Worm (Caenorhabditis elegans): ENCODE measurements around the gene F19B10.13.

The F19B10.13 gene

DNA sequence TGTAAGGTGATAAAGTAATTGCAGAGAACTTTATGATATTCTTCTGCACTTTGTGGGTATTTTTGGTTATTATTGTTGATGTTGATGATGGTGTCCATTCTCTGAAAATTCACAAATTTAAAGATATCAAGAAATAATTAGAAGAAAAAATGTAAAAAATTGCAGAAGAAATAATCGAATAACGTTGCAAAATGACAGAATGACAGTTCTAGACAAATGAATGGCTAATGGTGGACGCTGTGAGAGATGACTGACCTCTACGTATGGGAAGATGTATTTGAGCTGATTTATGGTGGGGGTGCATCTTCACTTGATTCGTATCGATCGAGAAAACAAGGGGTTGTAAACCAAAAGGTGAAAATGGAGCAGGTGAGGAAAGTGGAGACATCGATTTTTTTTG lies 11.4 kb downstream of the F19B10.13 start, which contains the start of gene sea-1:
sea-1 (minus strand) TSS at position 101 of the 400 bp plus-strand sequence.
- TF ChIP-seq hpl-2 (GFP tag; optimal IDR thresholded peaks at IDR 0.05), result no peak

DNA sequence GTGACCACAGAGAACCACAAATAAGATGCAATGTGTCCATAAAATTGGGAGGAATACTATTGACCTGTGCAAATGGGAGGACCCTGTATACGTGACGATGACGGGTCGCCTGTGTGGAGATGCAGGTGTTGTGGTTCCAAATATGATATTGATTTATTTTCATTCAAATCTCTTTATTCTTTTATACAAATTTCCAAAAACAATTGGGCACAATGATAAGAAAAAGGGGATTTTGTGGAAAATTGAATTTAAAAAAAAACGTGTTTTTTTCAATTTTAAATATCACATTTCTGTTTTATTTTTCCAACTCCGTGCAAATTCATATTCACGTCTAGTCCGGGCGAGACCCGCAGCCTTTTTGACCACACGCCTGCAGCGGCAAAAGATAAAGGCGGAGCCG lies 13.1 kb downstream of the F19B10.13 start, which contains the start of gene F19B10.2:
F19B10.2 (plus strand) TSS at position 301 of the 400 bp plus-strand sequence.
- no peak for TF ChIP-seq nhr-84 (tag; optimal IDR thresholded peaks at IDR 0.05)
- TF ChIP-seq ceh-63 (GFP tag; optimal IDR thresholded peaks at IDR 0.05), result no peak
- no peak for TF ChIP-seq rnt-1 (tag; optimal IDR thresholded peaks at IDR 0.05)
- TF ChIP-seq unc-62 (GFP tag; optimal IDR thresholded peaks at IDR 0.05), result no peak
- no peak for TF ChIP-seq zag-1 (tag; optimal IDR thresholded peaks at IDR 0.05)
- no peak for TF ChIP-seq pax-3 (tag; optimal IDR thresholded peaks at IDR 0.05)
- no peak for TF ChIP-seq pqm-1 (tag; optimal IDR thresholded peaks at IDR 0.05)
- no peak for TF ChIP-seq fkh-8 (tag; optimal IDR thresholded peaks at IDR 0.05)
- TF ChIP-seq zip-4 (GFP tag; optimal IDR thresholded peaks at IDR 0.05), result no peak
- no peak for TF ChIP-seq nhr-28 (tag; optimal IDR thresholded peaks at IDR 0.05)
- TF ChIP-seq lin-35 (GFP tag; optimal IDR thresholded peaks at IDR 0.05), result no peak
- no peak for TF ChIP-seq sptf-1 (tag; optimal IDR thresholded peaks at IDR 0.05)
- TF ChIP-seq fos-1 (tag; optimal IDR thresholded peaks at IDR 0.05), result no peak
- TF ChIP-seq mep-1 (tag; optimal IDR thresholded peaks at IDR 0.05), result no peak
- no peak for TF ChIP-seq hpl-2 (GFP tag; optimal IDR thresholded peaks at IDR 0.05)
- no peak for TF ChIP-seq tbx-2 (tag; optimal IDR thresholded peaks at IDR 0.05)
- TF ChIP-seq nhr-12 (tag; optimal IDR thresholded peaks at IDR 0.05), result no peak
- no peak for TF ChIP-seq lin-39 (tag; optimal IDR thresholded peaks at IDR 0.05)
- TF ChIP-seq nhr-71 (tag; optimal IDR thresholded peaks at IDR 0.05), result no peak

DNA sequence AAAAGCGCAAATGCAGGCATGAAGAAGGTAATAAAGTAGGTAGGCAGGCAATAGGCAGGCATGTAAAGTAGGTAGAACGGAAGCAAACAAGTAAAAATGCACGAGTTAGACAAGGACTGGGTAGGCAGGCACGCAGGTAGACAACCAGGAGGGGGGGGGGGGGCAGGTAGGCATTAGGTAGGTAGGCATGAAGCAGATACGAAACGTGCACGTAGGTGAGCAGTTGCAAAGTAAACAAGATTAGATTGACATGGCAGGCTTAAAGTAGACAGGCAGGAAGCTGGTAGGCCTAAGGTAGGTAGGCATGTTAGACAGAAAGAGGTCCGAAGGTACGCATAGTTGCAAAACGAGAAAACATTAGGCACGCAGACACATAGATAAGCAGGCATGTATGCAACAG lies 16.9 kb downstream of the F19B10.13 start:
- TF ChIP-seq nhr-47 (tag; optimal IDR thresholded peaks at IDR 0.05), result no peak
- TF ChIP-seq isw-1 (GFP tag; IDR thresholded peaks at IDR 0.05), result no peak
- TF ChIP-seq mef-2 (tag; optimal IDR thresholded peaks at IDR 0.05), result no peak
- TF ChIP-seq elt-3 (tag; optimal IDR thresholded peaks at IDR 0.05), result no peak
- no peak for TF ChIP-seq snpc-4 (tag; optimal IDR thresholded peaks at IDR 0.05)
- TF ChIP-seq pag-3 (tag; optimal IDR thresholded peaks at IDR 0.05; ENCODE audit: borderline replicate concordance, insufficient read depth), result no peak
- no peak for TF ChIP-seq pax-3 (tag; optimal IDR thresholded peaks at IDR 0.05)
- no peak for TF ChIP-seq egl-27 (tag; optimal IDR thresholded peaks at IDR 0.05)

DNA sequence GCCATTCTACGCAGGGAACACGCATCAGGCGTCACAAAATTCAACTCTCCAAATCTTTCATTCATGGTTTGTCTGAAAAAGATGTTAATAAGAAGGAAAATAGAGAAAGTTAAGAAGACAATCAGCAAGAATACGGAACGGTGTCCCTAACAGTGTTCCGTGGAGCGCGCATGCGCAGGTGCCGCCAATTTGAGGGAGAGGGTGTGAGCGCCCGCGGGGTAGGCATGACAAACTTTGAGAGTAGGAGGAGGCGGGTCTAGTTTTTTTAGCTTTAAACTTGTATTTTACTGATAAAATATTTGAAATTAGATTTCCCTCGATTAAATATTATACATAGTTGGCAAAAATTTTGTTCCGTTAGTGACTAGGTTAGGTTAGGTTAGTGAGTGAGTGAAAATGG lies 18.3 kb downstream of the F19B10.13 start:
- no peak for TF ChIP-seq tbx-2 (tag; optimal IDR thresholded peaks at IDR 0.05)
- no peak for TF ChIP-seq nhr-84 (tag; optimal IDR thresholded peaks at IDR 0.05)
- no peak for TF ChIP-seq mep-1 (tag; optimal IDR thresholded peaks at IDR 0.05)
- TF ChIP-seq pqm-1 (tag; optimal IDR thresholded peaks at IDR 0.05), result no peak
- TF ChIP-seq lsy-2 (tag; optimal IDR thresholded peaks at IDR 0.05), result no peak
- TF ChIP-seq irx-1 (tag; optimal IDR thresholded peaks at IDR 0.05), result no peak
- no peak for TF ChIP-seq elt-3 (tag; optimal IDR thresholded peaks at IDR 0.05)
- TF ChIP-seq C16A3.4 (tag; optimal IDR thresholded peaks at IDR 0.05), result no peak
- TF ChIP-seq snpc-4 (tag; optimal IDR thresholded peaks at IDR 0.05), result no peak
- no peak for TF ChIP-seq ces-1 (GFP tag; optimal IDR thresholded peaks at IDR 0.05)
- TF ChIP-seq nhr-11 (tag; optimal IDR thresholded peaks at IDR 0.05), result no peak
- TF ChIP-seq pag-3 (tag; optimal IDR thresholded peaks at IDR 0.05; ENCODE audit: borderline replicate concordance, insufficient read depth), result no peak
- TF ChIP-seq unc-130 (tag; optimal IDR thresholded peaks at IDR 0.05), result no peak

DNA sequence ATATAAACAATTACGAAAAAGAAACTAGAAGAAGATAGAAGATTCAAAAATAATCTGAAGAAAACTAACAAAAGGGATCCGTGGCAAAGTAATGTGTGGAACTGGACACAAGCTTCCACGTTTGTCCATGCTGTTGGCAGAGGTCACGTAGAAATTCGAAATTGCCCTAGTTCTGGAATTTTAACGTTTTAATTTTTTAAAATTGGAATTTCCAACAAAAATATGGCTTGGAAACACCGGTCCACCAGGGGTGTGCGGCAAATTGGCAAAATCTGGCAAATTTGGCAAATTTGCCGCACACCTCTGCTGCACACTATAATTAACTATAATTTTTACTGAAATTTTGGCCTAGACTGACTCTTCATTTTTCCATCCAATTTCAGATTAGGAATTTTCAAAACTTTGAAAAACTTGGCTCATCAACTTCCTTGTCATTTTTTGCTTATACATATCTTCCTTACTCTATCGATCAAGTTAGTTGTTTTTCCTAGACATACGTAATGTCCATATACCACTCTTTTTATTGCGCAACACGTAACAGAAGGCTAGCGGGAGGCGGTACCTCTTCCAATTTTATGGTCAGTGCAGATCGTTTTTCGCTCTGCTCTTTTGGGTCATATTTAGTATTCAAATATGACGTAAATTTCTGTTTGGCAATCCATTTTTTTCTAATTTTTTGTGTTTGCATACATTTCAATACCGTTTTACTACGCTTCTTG lies 19.4 kb downstream of the F19B10.13 start, which contains the start of gene F19B10.10:
F19B10.10 (minus strand) TSS at position 51 of the 719 bp plus-strand sequence.
- no peak for TF ChIP-seq elt-2 (tag; optimal IDR thresholded peaks at IDR 0.05)
- TF ChIP-seq nhr-237 (tag; optimal IDR thresholded peaks at IDR 0.05), result no peak
- no peak for TF ChIP-seq xbp-1 (tag; optimal IDR thresholded peaks at IDR 0.05)
- no peak for TF ChIP-seq skn-1 (tag; optimal IDR thresholded peaks at IDR 0.05)
- no peak for TF ChIP-seq sox-4 (tag; optimal IDR thresholded peaks at IDR 0.05)
- TF ChIP-seq ceh-63 (GFP tag; optimal IDR thresholded peaks at IDR 0.05), result no peak
- TF ChIP-seq mdl-1 (tag; optimal IDR thresholded peaks at IDR 0.05), result no peak
- no peak for TF ChIP-seq fos-1 (tag; optimal IDR thresholded peaks at IDR 0.05)
- TF ChIP-seq nhr-71 (tag; optimal IDR thresholded peaks at IDR 0.05), result no peak
- TF ChIP-seq lin-35 (GFP tag; optimal IDR thresholded peaks at IDR 0.05), result no peak
- TF ChIP-seq irx-1 (tag; optimal IDR thresholded peaks at IDR 0.05), result no peak
- TF ChIP-seq unc-62 (GFP tag; optimal IDR thresholded peaks at IDR 0.05), result no peak
- TF ChIP-seq jun-1 (tag; optimal IDR thresholded peaks at IDR 0.05), result no peak
- TF ChIP-seq nhr-90 (tag; optimal IDR thresholded peaks at IDR 0.05; ENCODE audit: poor library complexity), result no peak
- no peak for TF ChIP-seq F16B12.6 (tag; optimal IDR thresholded peaks at IDR 0.05)
- TF ChIP-seq ces-1 (GFP tag; optimal IDR thresholded peaks at IDR 0.05), result no peak
- no peak for TF ChIP-seq C16A3.4 (tag; optimal IDR thresholded peaks at IDR 0.05)
